Worm (Caenorhabditis elegans) whole organism, L2 larva: Measurements from ENCODE around the gene lir-1.

Source experiments
- dmd-4 ChIP-seq: sonication (generic microtip); optimal IDR thresholded peaks from 2 replicates; lab custom pipeline; 2017; ENCODE audit warnings: missing biosample characterization, missing genetic modification characterization
- mdl-1 ChIP-seq, 2 experiments: fragments of 150-350 bp in 1 of 2; sonication (generic microtip) in 1 of 2; optimal IDR thresholded peaks; 2 replicates each; lab custom pipeline; 2017; ENCODE audit warnings: missing biosample characterization in 2 of 2, missing genetic modification characterization in 2 of 2
- nhr-77 ChIP-seq: fragments of 150-350 bp; optimal IDR thresholded peaks from 2 replicates; lab custom pipeline; 2014; ENCODE audit warnings: missing biosample characterization, missing genetic modification characterization
- snpc-4 ChIP-seq: fragments of 150-350 bp; optimal IDR thresholded peaks from 2 replicates; lab custom pipeline; 2014; ENCODE audit warnings: missing biosample characterization, missing genetic modification characterization
- ztf-4 ChIP-seq: fragments of 150-350 bp; optimal IDR thresholded peaks from 2 replicates; lab custom pipeline; 2014; ENCODE audit warnings: missing biosample characterization, missing genetic modification characterization

DNA sequence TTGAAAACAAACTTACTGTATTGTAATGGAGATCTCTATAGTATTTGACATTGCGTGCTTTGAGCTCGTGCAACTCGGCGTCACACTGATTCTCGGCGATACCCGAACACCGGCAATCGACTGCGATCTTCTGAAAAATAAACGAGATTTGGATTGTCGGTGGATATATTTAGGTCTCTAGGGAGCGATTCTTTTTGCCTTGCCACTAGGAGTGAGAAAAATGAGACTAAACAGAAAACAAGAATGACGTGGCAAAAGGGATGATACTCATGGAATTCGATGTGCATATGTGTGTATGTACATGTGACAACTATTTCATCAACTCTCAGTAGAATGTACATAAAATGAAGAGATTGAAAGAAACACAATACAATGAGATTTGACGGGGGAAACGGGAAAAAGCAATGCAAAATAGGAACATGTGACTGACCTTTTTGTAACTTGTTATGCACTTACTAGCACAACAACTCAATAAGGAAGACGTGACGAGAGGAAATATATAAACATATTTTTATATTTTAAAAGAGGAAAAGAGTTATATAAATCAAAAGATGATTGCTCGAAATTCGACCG is 42.9 kb downstream of the lir-1 start:
- no peak for TF ChIP-seq snpc-4 (tag; lab: Kevin White, UChicago)
- TF ChIP-seq dmd-4 (tag; lab: Kevin White, UChicago) = no peak
- TF ChIP-seq ztf-4 = no peak
- no peak for TF ChIP-seq nhr-77
- no peak for TF ChIP-seq mdl-1 (tag; optimal IDR thresholded peaks at IDR 0.05; lab: Kevin White, UChicago)
